Worm (Caenorhabditis elegans) whole organism, L4 larva: Measurements from ENCODE around the gene ZC250.5.
A peak's percentile ranks its signal among the peaks of the same experiment; 100 is the strongest.

Source experiments
- ceh-82 ChIP-seq: sonication (generic microtip); optimal IDR thresholded peaks from 2 replicates; lab custom pipeline; 2017; ENCODE audit warnings: missing biosample characterization, missing genetic modification characterization
- egl-27 ChIP-seq: sonication (generic microtip); optimal IDR thresholded peaks from 3 replicates; lab custom pipeline; 2017; ENCODE audit warnings: missing biosample characterization, missing genetic modification reagents, missing genetic modification characterization
- lin-13 ChIP-seq: fragments of 150-350 bp; optimal IDR thresholded peaks from 2 replicates; lab custom pipeline; 2014; ENCODE audit warnings: missing biosample characterization, missing genetic modification reagents, missing genetic modification characterization
- lin-15B ChIP-seq: fragments of 150-350 bp; sonication (generic microtip); optimal IDR thresholded peaks from 3 replicates; lab custom pipeline; 2014; ENCODE audit warnings: missing biosample characterization, missing genetic modification characterization
- madf-5 ChIP-seq, 2 experiments: fragments of 200-800 bp; sonication (Bioruptor generic); IDR thresholded peaks; 2 replicates each; pipeline ENCODE4 v1.3.6; 2022; ENCODE audit warnings: missing compliant biosample characterization in 2 of 2, missing genetic modification characterization in 2 of 2
- nhr-25 ChIP-seq: sonication (generic microtip); optimal IDR thresholded peaks from 2 replicates; lab custom pipeline; 2017; ENCODE audit warnings: missing genetic modification characterization, mild to moderate bottlenecking, missing compliant biosample characterization, antibody characterized with exemption, moderate library complexity, borderline replicate concordance; ENCODE audit not compliant: insufficient read depth
- pha-4 ChIP-seq, 2 experiments: fragments of 150-350 bp in 1 of 2; fragments of 200-800 bp in 1 of 2; sonication (Bioruptor generic) in 1 of 2; IDR thresholded peaks in 1 of 2; optimal IDR thresholded peaks in 1 of 2; 2 replicates each; pipeline versions ENCODE4 v1.3.6 to Lab custom; 2014 to 2022; ENCODE audit warnings: missing genetic modification characterization in 2 of 2, missing genetic modification reagents in 2 of 2, missing biosample characterization in 1 of 2, missing compliant biosample characterization in 1 of 2
- snpc-4 ChIP-seq: fragments of 150-350 bp; optimal IDR thresholded peaks from 2 replicates; lab custom pipeline; 2014; ENCODE audit warnings: missing biosample characterization, missing genetic modification characterization
- unc-62 ChIP-seq, 3 experiments: fragments of 150-350 bp in 1 of 3; sonication (generic microtip); optimal IDR thresholded peaks in 2 of 3; peaks in 1 of 3; 1 replicate in 1 of 3; 2 replicates in 2 of 3; lab custom pipeline; 2014 to 2017; ENCODE audit warnings: missing biosample characterization in 3 of 3, missing genetic modification characterization in 3 of 3, missing genetic modification reagents in 3 of 3, missing genotype in 1 of 3
- zfp-3 ChIP-seq: fragments of 200-800 bp; sonication (Bioruptor generic); conservative IDR thresholded peaks from 2 replicates; pipeline ENCODE4 v1.3.6; 2022; ENCODE audit warnings: missing genetic modification reagents, missing genetic modification characterization, missing compliant biosample characterization
- zip-11 ChIP-seq: fragments of 200-800 bp; sonication (Bioruptor generic); IDR thresholded peaks from 2 replicates; pipeline ENCODE4 v1.3.6; 2022; ENCODE audit warnings: missing genetic modification characterization, missing compliant biosample characterization

- TF ChIP-seq egl-27 (tag; lab: Kevin White, UChicago) (no peak), pha-4 (GFP tag; IDR thresholded peaks at IDR 0.05; lab: Robert Waterston, UW) (no peak), pha-4 (tag; optimal IDR thresholded peaks at IDR 0.05; lab: Kevin White, UChicago) (no peak), zfp-3 (no peak), madf-5 (GFP tag; IDR thresholded peaks at IDR 0.05; lab: Robert Waterston, UW) (no peak), unc-62 (GFP tag; optimal IDR thresholded peaks at IDR 0.05 in 1 of 2; lab: Kevin White, UChicago) (peak in 1 of 2 experiments; percentile 60), unc-62 (tag; optimal IDR thresholded peaks at IDR 0.05; lab: Kevin White, UChicago) (no peak), lin-15B (tag; lab: Kevin White, UChicago) (no peak), lin-13 (no peak), zip-11 (GFP tag; lab: Robert Waterston, UW) (no peak), snpc-4 (no peak), nhr-25 (tag; lab: Kevin White, UChicago) (no peak), ceh-82 (tag; lab: Kevin White, UChicago) (no peak)
Measured at ce11 chrV:5769500-5769899, 36.1 kb upstream of the ZC250.5 start.
